Worm (Caenorhabditis elegans) whole organism, L4 larva: ENCODE data around the gene dpl-1.

Experiments
- aly-2 ChIP-seq: sonication (generic microtip); optimal IDR thresholded peaks from 2 replicates; lab custom pipeline; 2018; ENCODE audit warnings: missing biosample characterization, missing genetic modification characterization
- ceh-28 ChIP-seq: fragments of 150-350 bp; optimal IDR thresholded peaks from 2 replicates; lab custom pipeline; 2014; ENCODE audit warnings: missing biosample characterization, missing genetic modification reagents, missing genetic modification characterization
- ceh-82 ChIP-seq: sonication (generic microtip); optimal IDR thresholded peaks from 2 replicates; lab custom pipeline; 2017; ENCODE audit warnings: missing biosample characterization, missing genetic modification characterization
- gei-8 ChIP-seq: fragments of 200-800 bp; sonication (Bioruptor generic); optimal IDR thresholded peaks from 2 replicates; lab custom pipeline; 2018; ENCODE audit warnings: mild to moderate bottlenecking, missing genetic modification characterization, missing compliant biosample characterization
- hlh-30 ChIP-seq: sonication (generic microtip); optimal IDR thresholded peaks from 2 replicates; lab custom pipeline; 2017; ENCODE audit warnings: antibody characterized with exemption, mild to moderate bottlenecking, missing genetic modification characterization, missing compliant biosample characterization; ENCODE audit not compliant: insufficient read depth
- lin-29 ChIP-seq: fragments of 200-800 bp; sonication (Bioruptor generic); IDR thresholded peaks from 2 replicates; pipeline ENCODE4 v1.3.6; 2022; ENCODE audit warnings: missing genetic modification reagents, missing genetic modification characterization, missing compliant biosample characterization
- lin-39 ChIP-seq: fragments of 150-350 bp; optimal IDR thresholded peaks from 2 replicates; lab custom pipeline; 2014; ENCODE audit warnings: missing biosample characterization, missing genetic modification reagents, missing genetic modification characterization
- mep-1 ChIP-seq: fragments of 150-350 bp; sonication (generic microtip); optimal IDR thresholded peaks from 3 replicates; lab custom pipeline; 2014; ENCODE audit warnings: missing biosample characterization, missing genetic modification characterization
- nhr-28 ChIP-seq: fragments of 150-350 bp; optimal IDR thresholded peaks from 2 replicates; lab custom pipeline; 2014; ENCODE audit warnings: missing biosample characterization, missing genetic modification characterization
- nhr-77 ChIP-seq: fragments of 150-350 bp; optimal IDR thresholded peaks from 2 replicates; lab custom pipeline; 2014; ENCODE audit warnings: missing biosample characterization, missing genetic modification characterization
- unc-130 ChIP-seq: sonication (generic microtip); optimal IDR thresholded peaks from 2 replicates; lab custom pipeline; 2016; ENCODE audit warnings: missing genetic modification reagents, missing genetic modification characterization, missing compliant biosample characterization
- unc-39 ChIP-seq: sonication (generic microtip); optimal IDR thresholded peaks from 2 replicates; lab custom pipeline; 2017; ENCODE audit warnings: missing biosample characterization, missing genetic modification characterization

DNA sequence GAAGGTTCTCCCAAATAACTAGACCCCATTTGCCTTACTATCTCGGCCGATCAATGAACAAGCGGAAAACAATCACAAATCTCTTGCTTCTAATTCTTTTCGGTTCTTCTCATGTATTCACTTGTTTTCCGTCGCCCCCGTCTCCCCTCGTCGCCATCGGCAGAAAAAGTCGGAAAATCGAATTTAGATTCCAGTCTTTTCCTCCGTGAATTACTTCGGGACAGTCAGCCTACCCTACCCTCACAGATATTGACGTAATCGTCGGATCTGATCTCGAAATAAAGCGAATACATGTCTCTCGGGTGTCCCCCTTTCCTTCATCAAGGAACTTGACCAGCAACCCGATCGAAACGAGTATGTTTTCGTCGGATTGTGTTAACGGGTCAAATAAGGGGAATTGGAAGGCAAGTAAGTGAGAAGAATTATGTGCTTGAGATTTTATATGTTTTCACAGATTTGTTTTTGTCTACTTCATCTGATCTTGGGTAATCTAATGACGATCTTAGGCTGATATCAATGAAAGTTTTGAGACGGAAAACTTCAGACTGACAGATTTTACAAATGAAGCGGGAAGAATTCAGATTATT lies 20.9 kb downstream of the dpl-1 start:
- TF ChIP-seq ceh-28 (tag; lab: Kevin White, UChicago) (no peak), lin-29 (GFP tag; lab: Robert Waterston, UW) (no peak), lin-39 (tag; lab: Kevin White, UChicago) (no peak), hlh-30 (no peak), ceh-82 (tag; lab: Kevin White, UChicago) (no peak), gei-8 (no peak), unc-39 (tag; lab: Kevin White, UChicago) (no peak), mep-1 (tag; lab: Kevin White, UChicago) (no peak), nhr-77 (tag; lab: Kevin White, UChicago) (no peak), nhr-28 (tag; lab: Kevin White, UChicago) (no peak), aly-2 (tag; lab: Kevin White, UChicago) (no peak), unc-130 (GFP tag; lab: Kevin White, UChicago) (no peak)
